Worm (Caenorhabditis elegans) whole organism, early embryonic: ENCODE measurements around the gene F55G11.4.

ENCODE experiments used
- F13C5.2 ChIP-seq: sonication (generic microtip); optimal IDR thresholded peaks from 2 replicates; lab custom pipeline; 2017; ENCODE audit warnings: mild to moderate bottlenecking, missing genetic modification characterization, inconsistent platforms, missing compliant biosample characterization
- aly-1 ChIP-seq: sonication (generic microtip); optimal IDR thresholded peaks from 2 replicates; lab custom pipeline; 2016; ENCODE audit warnings: missing genetic modification characterization, missing compliant biosample characterization
- ama-1 ChIP-seq: fragments of 150-350 bp; optimal IDR thresholded peaks from 2 replicates; lab custom pipeline; 2014
- ceh-13 ChIP-seq: fragments of 200-800 bp; sonication (Bioruptor generic); optimal IDR thresholded peaks from 2 replicates; lab custom pipeline; 2018; ENCODE audit warnings: mild to moderate bottlenecking, missing genetic modification characterization, missing compliant biosample characterization
- hmbx-1 ChIP-seq: sonication (generic microtip); optimal IDR thresholded peaks from 2 replicates; lab custom pipeline; 2016; ENCODE audit warnings: mild to moderate bottlenecking, missing genetic modification characterization, missing compliant biosample characterization
- hnd-1 ChIP-seq: sonication (generic microtip); optimal IDR thresholded peaks from 2 replicates; lab custom pipeline; 2016; ENCODE audit warnings: missing genetic modification characterization, missing compliant biosample characterization
- scrt-1 ChIP-seq: fragments of 200-800 bp; sonication (Bioruptor generic); IDR thresholded peaks from 2 replicates; pipeline ENCODE4 v1.3.6; 2022; ENCODE audit warnings: missing genetic modification characterization, missing compliant biosample characterization
- sea-1 ChIP-seq: fragments of 200-800 bp; sonication (Bioruptor generic); conservative IDR thresholded peaks from 2 replicates; pipeline ENCODE4 v1.3.6; 2022; ENCODE audit warnings: missing genetic modification characterization, missing compliant biosample characterization
- tbx-11 ChIP-seq: fragments of 200-800 bp; sonication (Bioruptor generic); IDR thresholded peaks from 2 replicates; pipeline ENCODE4 v1.3.6; 2022; ENCODE audit warnings: missing genetic modification characterization, missing compliant biosample characterization
- tra-4 ChIP-seq: sonication (generic microtip); optimal IDR thresholded peaks from 2 replicates; lab custom pipeline; 2017; ENCODE audit warnings: missing genetic modification characterization, missing compliant biosample characterization

DNA sequence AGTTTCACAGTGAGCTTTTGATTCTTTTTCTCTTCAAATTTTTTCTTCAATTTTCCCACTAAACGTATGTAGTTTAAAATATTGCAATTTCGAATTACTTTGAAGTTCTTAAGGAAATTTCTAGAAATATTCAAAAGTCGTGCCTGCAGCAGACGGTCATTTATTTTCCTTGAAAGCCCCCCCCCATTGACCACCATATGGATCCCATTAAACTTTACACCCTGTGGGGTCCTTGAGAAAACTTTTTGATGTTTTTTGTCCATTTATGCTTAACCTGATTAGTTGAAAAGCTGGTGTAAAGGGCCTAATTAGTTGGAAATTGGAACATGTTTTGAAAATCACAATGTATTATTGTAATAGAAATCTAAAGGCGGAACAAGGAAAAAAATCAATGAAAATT lies 36.1 kb downstream of the F55G11.4 start:
- TF ChIP-seq F13C5.2 (tag; lab: Kevin White, UChicago) (no peak), scrt-1 (GFP tag; lab: Robert Waterston, UW) (no peak), hmbx-1 (tag; lab: Kevin White, UChicago) (no peak), tbx-11 (GFP tag; lab: Robert Waterston, UW) (no peak), sea-1 (GFP tag; lab: Robert Waterston, UW) (no peak), hnd-1 (no peak), ama-1 (lab: Kevin White, UChicago) (no peak), tra-4 (no peak), aly-1 (tag; lab: Kevin White, UChicago) (no peak), ceh-13 (GFP tag; lab: Kevin White, UChicago) (no peak)
